Worm (Caenorhabditis elegans) whole organism, mixed stage, embryonic: ENCODE results near the gene oac-30.

Experiments
- M03D4.4 ChIP-seq: sonication (generic microtip); optimal IDR thresholded peaks from 2 replicates; lab custom pipeline; 2017; ENCODE audit warnings: mild to moderate bottlenecking, missing genetic modification characterization, missing compliant biosample characterization
- blmp-1 ChIP-seq: fragments of 150-350 bp; optimal IDR thresholded peaks from 2 replicates; lab custom pipeline; 2014; ENCODE audit warnings: missing biosample characterization, missing genetic modification characterization
- ceh-39 ChIP-seq: fragments of 150-350 bp; optimal IDR thresholded peaks from 2 replicates; lab custom pipeline; 2014; ENCODE audit warnings: missing biosample characterization, missing genetic modification characterization
- ceh-83 ChIP-seq: fragments of 200-800 bp; sonication (Bioruptor generic); optimal IDR thresholded peaks from 2 replicates; lab custom pipeline; 2018; ENCODE audit warnings: mild to moderate bottlenecking, missing genetic modification characterization, missing compliant biosample characterization
- ces-1 ChIP-seq: fragments of 150-350 bp; optimal IDR thresholded peaks from 2 replicates; lab custom pipeline; 2014; ENCODE audit warnings: missing biosample characterization, missing genetic modification reagents, missing genetic modification characterization
- cnd-1 ChIP-seq: fragments of 200-800 bp; sonication (Bioruptor generic); optimal IDR thresholded peaks from 2 replicates; lab custom pipeline; 2018; ENCODE audit warnings: mild to moderate bottlenecking, missing genetic modification characterization, missing compliant biosample characterization
- drap-1 ChIP-seq: fragments of 200-800 bp; sonication (Bioruptor generic); optimal IDR thresholded peaks from 3 replicates; lab custom pipeline; 2018; ENCODE audit warnings: mild to moderate bottlenecking, missing genetic modification characterization, missing compliant biosample characterization
- elt-1 ChIP-seq: sonication (generic microtip); optimal IDR thresholded peaks from 2 replicates; lab custom pipeline; 2017; ENCODE audit warnings: missing genetic modification characterization, mild to moderate bottlenecking, missing compliant biosample characterization, antibody characterized with exemption, moderate library complexity, borderline replicate concordance; ENCODE audit not compliant: insufficient read depth
- elt-3 ChIP-seq: fragments of 150-350 bp; optimal IDR thresholded peaks from 2 replicates; lab custom pipeline; 2014; ENCODE audit warnings: missing biosample characterization, missing genetic modification characterization
- flh-1 ChIP-seq: fragments of 200-800 bp; sonication (Bioruptor generic); optimal IDR thresholded peaks from 2 replicates; lab custom pipeline; 2018; ENCODE audit warnings: mild to moderate bottlenecking, missing genetic modification characterization, moderate library complexity, missing compliant biosample characterization
- ham-2 ChIP-seq: fragments of 200-800 bp; sonication (Bioruptor generic); optimal IDR thresholded peaks from 2 replicates; lab custom pipeline; 2018; ENCODE audit warnings: mild to moderate bottlenecking, missing genetic modification characterization, missing compliant biosample characterization
- hlh-1 ChIP-seq: fragments of 150-350 bp; optimal IDR thresholded peaks from 2 replicates; lab custom pipeline; 2014; ENCODE audit warnings: missing biosample characterization, missing genetic modification reagents, missing genetic modification characterization
- lin-13 ChIP-seq: fragments of 150-350 bp; optimal IDR thresholded peaks from 2 replicates; lab custom pipeline; 2014; ENCODE audit warnings: missing biosample characterization, missing genetic modification characterization
- lin-32 ChIP-seq: fragments of 200-800 bp; sonication (Bioruptor generic); optimal IDR thresholded peaks from 2 replicates; lab custom pipeline; 2018; ENCODE audit warnings: mild to moderate bottlenecking, missing genetic modification characterization, missing compliant biosample characterization
- lsy-2 ChIP-seq: fragments of 150-350 bp; optimal IDR thresholded peaks from 2 replicates; lab custom pipeline; 2014; ENCODE audit warnings: missing biosample characterization, missing genetic modification characterization
- mep-1 ChIP-seq: fragments of 150-350 bp; optimal IDR thresholded peaks from 2 replicates; lab custom pipeline; 2017; ENCODE audit warnings: missing biosample characterization, missing genetic modification reagents, missing genetic modification characterization, inconsistent platforms
- nhr-2 ChIP-seq: fragments of 150-350 bp; optimal IDR thresholded peaks from 2 replicates; lab custom pipeline; 2014; ENCODE audit warnings: missing biosample characterization, missing genetic modification characterization
- nhr-237 ChIP-seq: fragments of 150-350 bp; optimal IDR thresholded peaks from 2 replicates; lab custom pipeline; 2014; ENCODE audit warnings: missing biosample characterization, missing genetic modification characterization
- nhr-28 ChIP-seq: fragments of 150-350 bp; optimal IDR thresholded peaks from 2 replicates; lab custom pipeline; 2014; ENCODE audit warnings: missing biosample characterization, missing genetic modification characterization
- nhr-76 ChIP-seq: sonication (generic microtip); optimal IDR thresholded peaks from 2 replicates; lab custom pipeline; 2017; ENCODE audit warnings: missing biosample characterization, missing genetic modification characterization
- pha-4 ChIP-seq: fragments of 150-350 bp; optimal IDR thresholded peaks from 2 replicates; lab custom pipeline; 2018; ENCODE audit warnings: missing biosample characterization, missing genetic modification reagents, missing genetic modification characterization
- sem-2 ChIP-seq: fragments of 200-800 bp; sonication (Bioruptor generic); optimal IDR thresholded peaks from 2 replicates; lab custom pipeline; 2018; ENCODE audit warnings: mild to moderate bottlenecking, missing genetic modification characterization, missing compliant biosample characterization
- sptf-1 ChIP-seq: sonication (generic microtip); optimal IDR thresholded peaks from 2 replicates; lab custom pipeline; 2017; ENCODE audit warnings: mild to moderate bottlenecking, missing genetic modification characterization, moderate library complexity, missing compliant biosample characterization
- tbx-8 ChIP-seq: fragments of 200-800 bp; sonication (Bioruptor generic); optimal IDR thresholded peaks from 2 replicates; lab custom pipeline; 2018; ENCODE audit warnings: mild to moderate bottlenecking, missing genetic modification characterization, moderate library complexity, missing compliant biosample characterization
- unc-120 ChIP-seq: sonication (generic microtip); optimal IDR thresholded peaks from 2 replicates; lab custom pipeline; 2017; ENCODE audit warnings: missing genetic modification characterization, missing compliant biosample characterization; ENCODE audit not compliant: poor library complexity, severe bottlenecking
- unc-62 ChIP-seq: fragments of 150-350 bp; optimal IDR thresholded peaks from 2 replicates; lab custom pipeline; 2014; ENCODE audit warnings: missing biosample characterization, missing genetic modification reagents, missing genetic modification characterization
- zip-8 ChIP-seq: fragments of 150-350 bp; optimal IDR thresholded peaks from 2 replicates; lab custom pipeline; 2014; ENCODE audit warnings: missing biosample characterization, missing genetic modification characterization

oac-30 gene

DNA sequence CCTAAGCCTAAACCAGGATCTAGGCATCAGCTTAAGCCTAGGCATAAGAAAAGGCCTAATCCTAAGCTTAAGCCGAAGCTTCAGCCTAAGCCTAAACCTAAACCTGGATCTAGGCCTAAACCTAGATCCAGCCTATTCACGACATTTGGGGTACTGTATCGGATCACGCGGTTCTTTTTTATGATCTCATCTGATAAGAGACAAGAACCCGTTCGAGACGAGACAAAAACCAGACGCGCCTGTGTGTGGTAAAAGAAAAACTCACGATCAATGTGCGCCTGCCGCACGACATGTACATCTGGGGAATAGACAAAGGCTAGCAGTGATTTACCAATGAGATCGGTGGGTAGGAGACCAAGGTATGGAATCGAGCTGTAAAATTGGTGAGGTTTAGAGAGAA lies 26.3 kb downstream of the oac-30 start:
- TF ChIP-seq lin-13 (tag; lab: Kevin White, UChicago): no peak
- no peak for TF ChIP-seq hlh-1 (tag; lab: Kevin White, UChicago)
- TF ChIP-seq blmp-1 (tag; lab: Kevin White, UChicago): no peak
- TF ChIP-seq mep-1 (tag; lab: Kevin White, UChicago): no peak
- no peak for TF ChIP-seq unc-120 (tag; lab: Kevin White, UChicago)
- no peak for TF ChIP-seq sem-2 (GFP tag; lab: Kevin White, UChicago)
- no peak for TF ChIP-seq nhr-76 (tag; lab: Kevin White, UChicago)
- no peak for TF ChIP-seq elt-1

DNA sequence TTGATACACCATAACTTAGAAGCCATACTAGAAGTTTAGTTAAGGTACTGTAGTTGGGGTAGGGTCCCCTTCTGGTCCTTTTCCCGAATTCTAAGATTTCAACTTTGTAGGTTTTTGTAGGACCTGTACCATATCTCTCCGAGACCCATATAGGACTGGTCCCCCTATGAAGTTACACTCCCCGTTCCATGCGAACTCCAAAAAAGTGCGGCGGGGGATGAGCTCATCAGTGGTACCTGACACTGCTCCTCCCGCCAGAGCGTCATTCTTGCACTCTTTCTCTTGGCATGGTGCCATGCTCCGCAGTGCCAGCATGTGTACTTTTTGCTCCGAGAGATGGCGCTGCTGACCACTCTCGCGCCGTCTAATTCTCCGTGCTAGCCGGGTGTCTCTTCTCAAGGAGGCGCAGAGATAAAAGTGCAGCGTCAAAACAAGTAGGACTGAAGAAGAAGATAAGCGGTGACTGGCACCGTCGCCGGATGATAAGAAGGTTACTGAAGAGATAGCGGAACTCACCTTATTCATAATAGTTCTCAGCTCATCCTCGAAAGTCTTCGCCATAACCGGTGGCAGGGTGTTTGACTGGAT lies 27.2 kb downstream of the oac-30 start:
- peak; percentile 26 for TF ChIP-seq hlh-1 (tag; lab: Kevin White, UChicago)
- TF ChIP-seq pha-4 (tag; lab: Kevin White, UChicago): peak; percentile 11
- no peak for TF ChIP-seq tbx-8
- peak; percentile 36 for TF ChIP-seq elt-3 (tag; lab: Kevin White, UChicago)
- TF ChIP-seq nhr-28 (tag; lab: Kevin White, UChicago): no peak
- TF ChIP-seq elt-1: peak; percentile 23
- TF ChIP-seq unc-120 (tag; lab: Kevin White, UChicago): peak; percentile 20
- no peak for TF ChIP-seq nhr-237
- no peak for TF ChIP-seq lin-13 (tag; lab: Kevin White, UChicago)
- TF ChIP-seq nhr-2 (tag; lab: Kevin White, UChicago): no peak

DNA sequence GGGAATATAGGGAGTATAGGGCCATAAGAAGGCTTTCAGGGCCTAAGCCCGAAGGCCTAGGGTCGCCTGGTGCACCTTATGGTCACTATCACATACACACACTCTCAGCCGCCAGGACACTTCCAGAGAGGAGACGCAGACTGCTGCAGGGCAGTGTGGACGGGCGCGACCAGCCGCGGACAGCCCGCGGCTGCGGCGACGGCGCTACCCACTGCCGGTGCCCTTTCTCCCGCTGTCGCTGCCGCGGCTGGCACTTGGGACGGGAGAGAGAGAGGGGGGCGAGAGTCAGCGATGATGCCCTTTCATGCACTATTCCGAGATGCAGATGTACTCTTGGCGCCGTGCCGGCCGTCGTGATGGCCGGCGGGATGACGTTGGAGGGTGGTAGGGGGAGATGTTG lies 28.8 kb downstream of the oac-30 start:
- peak; percentile 22 for TF ChIP-seq M03D4.4 (tag; lab: Kevin White, UChicago)
- TF ChIP-seq lin-13 (tag; lab: Kevin White, UChicago): no peak
- TF ChIP-seq sptf-1 (tag; lab: Kevin White, UChicago): peak; percentile 75
- peak; percentile 9 for TF ChIP-seq unc-62 (GFP tag; lab: Kevin White, UChicago)
- no peak for TF ChIP-seq ceh-39
- TF ChIP-seq drap-1 (GFP tag; lab: Kevin White, UChicago): no peak
- no peak for TF ChIP-seq lsy-2
- peak; percentile 41 for TF ChIP-seq tbx-8
- no peak for TF ChIP-seq zip-8 (tag; lab: Kevin White, UChicago)
- peak; percentile 39 for TF ChIP-seq ham-2
- TF ChIP-seq pha-4 (tag; lab: Kevin White, UChicago): peak; percentile 42
- TF ChIP-seq cnd-1 (tag; lab: Kevin White, UChicago): peak; percentile 3

DNA sequence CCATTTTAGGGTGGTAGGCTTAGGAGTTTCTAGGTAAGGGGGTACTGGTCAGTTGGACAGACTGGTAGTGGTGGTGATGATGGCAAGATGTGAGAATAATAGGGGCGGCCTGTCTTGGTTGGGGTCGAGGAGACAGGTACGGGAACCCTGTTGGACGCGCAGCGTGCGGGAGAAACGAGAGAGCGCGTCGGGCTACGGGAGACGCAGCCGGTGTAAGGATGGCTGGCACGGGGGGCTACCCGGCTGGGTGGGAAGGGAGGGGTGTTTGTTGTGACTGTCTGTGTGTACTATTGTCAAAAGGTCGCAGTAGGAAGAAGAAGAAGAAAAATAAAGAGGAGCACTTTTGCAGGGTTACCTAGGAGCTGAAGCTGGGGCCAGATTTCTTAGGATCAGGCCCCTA lies 30.2 kb downstream of the oac-30 start:
- TF ChIP-seq drap-1 (GFP tag; lab: Kevin White, UChicago): no peak
- TF ChIP-seq pha-4 (tag; lab: Kevin White, UChicago): peak; percentile 9
- TF ChIP-seq unc-120 (tag; lab: Kevin White, UChicago): peak; percentile 5
- no peak for TF ChIP-seq elt-1
- peak; percentile 5 for TF ChIP-seq cnd-1 (tag; lab: Kevin White, UChicago)
- TF ChIP-seq lin-32 (GFP tag; lab: Kevin White, UChicago): peak; percentile 7
- TF ChIP-seq ham-2: peak; percentile 41
- TF ChIP-seq flh-1 (GFP tag; lab: Kevin White, UChicago): no peak
- TF ChIP-seq M03D4.4 (tag; lab: Kevin White, UChicago): no peak
- peak; percentile 42 for TF ChIP-seq nhr-2 (tag; lab: Kevin White, UChicago)

DNA sequence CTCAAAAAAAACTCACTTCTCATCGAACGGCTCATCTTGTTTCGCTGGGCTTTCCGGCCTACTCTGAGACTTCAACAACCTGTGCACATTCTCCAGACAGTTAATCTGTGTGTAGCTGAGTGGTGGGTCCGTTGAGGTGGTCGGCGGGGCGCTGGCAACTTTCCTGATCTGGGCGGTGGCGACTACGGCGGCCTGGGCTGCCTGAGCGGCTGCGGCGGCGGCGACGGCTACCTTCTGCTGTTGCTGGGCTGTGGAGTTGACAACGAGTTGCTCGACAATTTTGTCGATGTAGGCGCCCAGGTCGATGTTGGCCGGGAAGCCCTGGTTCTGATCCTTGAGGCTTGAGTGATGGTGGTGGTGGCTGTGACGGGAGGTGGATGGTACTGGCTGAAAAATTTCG lies 30.7 kb downstream of the oac-30 start:
- TF ChIP-seq lin-32 (GFP tag; lab: Kevin White, UChicago): no peak
- TF ChIP-seq nhr-2 (tag; lab: Kevin White, UChicago): no peak
- TF ChIP-seq, all 35 proteins: peak for 0

DNA sequence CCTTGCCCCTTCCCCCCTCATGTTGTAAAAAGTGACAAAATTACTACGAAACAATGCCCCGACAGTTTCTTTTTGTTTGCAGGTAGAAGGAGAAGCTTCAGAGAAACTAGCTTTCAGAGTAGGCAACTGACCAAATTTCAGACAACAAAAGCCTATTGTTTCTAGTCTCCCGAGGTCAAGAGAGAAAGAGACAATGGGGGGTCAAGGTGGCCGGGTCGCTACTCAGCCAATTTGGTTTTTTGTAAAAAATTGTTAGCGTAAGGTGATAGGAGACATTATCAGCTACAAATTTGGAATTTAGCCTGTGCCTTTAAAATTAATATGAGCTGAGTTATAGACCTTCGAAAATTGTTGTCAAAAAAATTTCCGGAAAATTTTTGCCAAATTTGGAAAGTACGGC lies 31.7 kb downstream of the oac-30 start:
- TF ChIP-seq ham-2: no peak
- TF ChIP-seq ceh-83: no peak
- no peak for TF ChIP-seq ces-1 (GFP tag; lab: Kevin White, UChicago)
- TF ChIP-seq elt-1: no peak
- no peak for TF ChIP-seq unc-62 (GFP tag; lab: Kevin White, UChicago)
